Fruit fly (Drosophila melanogaster) whole organism, embryonic: ENCODE data around the gene CG14237.

ENCODE experiments used
- CG10959 ChIP-seq: fragments of 200-800 bp; sonication (Bioruptor generic); IDR thresholded peaks from 2 replicates; pipeline ENCODE4 v1.3.6; 2022; ENCODE audit warnings: missing biosample characterization, missing genetic modification characterization
- CG11695 ChIP-seq: fragments of 200-800 bp; sonication (Bioruptor generic); IDR thresholded peaks from 3 replicates; pipeline ENCODE4 v1.3.6; 2022; ENCODE audit warnings: missing biosample characterization, missing genetic modification characterization
- CG13624 ChIP-seq: fragments of 200-800 bp; sonication (Bioruptor generic); optimal IDR thresholded peaks from 2 replicates; lab custom pipeline; 2016; ENCODE audit warnings: missing biosample characterization, missing genetic modification characterization
- CG14710 ChIP-seq: fragments of 200-800 bp; sonication (Bioruptor generic); optimal IDR thresholded peaks from 3 replicates; lab custom pipeline; 2019; ENCODE audit warnings: missing biosample characterization, mild to moderate bottlenecking, missing genetic modification characterization, moderate library complexity
- CG18476 ChIP-seq: fragments of 200-800 bp; sonication (Bioruptor generic); optimal IDR thresholded peaks from 2 replicates; lab custom pipeline; 2016; ENCODE audit warnings: missing biosample characterization, mild to moderate bottlenecking, missing genetic modification characterization
- CG30020 ChIP-seq: fragments of 200-800 bp; optimal IDR thresholded peaks from 2 replicates; lab custom pipeline; 2019; ENCODE audit warnings: missing biosample characterization, mild to moderate bottlenecking, missing genetic modification characterization, moderate library complexity
- CG3281 ChIP-seq: fragments of 200-800 bp; sonication (Bioruptor generic); optimal IDR thresholded peaks from 3 replicates; lab custom pipeline; 2017; ENCODE audit warnings: missing biosample characterization, mild to moderate bottlenecking, missing genetic modification characterization
- CG34224 ChIP-seq: fragments of 200-800 bp; sonication (Bioruptor generic); IDR thresholded peaks from 3 replicates; pipeline ENCODE4 v1.3.6; 2022; ENCODE audit warnings: missing biosample characterization, missing genetic modification characterization; ENCODE audit not compliant: partially characterized antibody
- CG6683 ChIP-seq: fragments of 200-800 bp; sonication (Bioruptor generic); optimal IDR thresholded peaks from 2 replicates; lab custom pipeline; 2017; ENCODE audit warnings: missing biosample characterization, mild to moderate bottlenecking, missing genetic modification characterization, missing genetic modification reagents
- CG7786 ChIP-seq: fragments of 200-800 bp; sonication (Bioruptor generic); optimal IDR thresholded peaks from 2 replicates; lab custom pipeline; 2016; ENCODE audit warnings: missing biosample characterization, missing genetic modification characterization
- CG8944 ChIP-seq: fragments of 200-800 bp; sonication (Bioruptor generic); optimal IDR thresholded peaks from 3 replicates; lab custom pipeline; 2016; ENCODE audit warnings: missing biosample characterization, missing genetic modification characterization
- CrebB ChIP-seq: fragments of 200-800 bp; sonication (Bioruptor generic); optimal IDR thresholded peaks from 3 replicates; lab custom pipeline; 2018; ENCODE audit warnings: missing biosample characterization, mild to moderate bottlenecking, missing genetic modification characterization
- D ChIP-seq, 2 experiments: fragments of 200-800 bp in 1 of 2; fragments of >200 bp in 1 of 2; sonication (Bioruptor generic) in 1 of 2; optimal IDR thresholded peaks; 2 replicates in 1 of 2; 3 replicates in 1 of 2; lab custom pipeline; 2017; ENCODE audit warnings: mild to moderate bottlenecking in 1 of 2, missing biosample characterization in 1 of 2, missing genetic modification characterization in 1 of 2, missing genetic modification reagents in 1 of 2
- Dip2 ChIP-seq: fragments of 200-800 bp; sonication (Bioruptor generic); IDR thresholded peaks from 2 replicates; pipeline ENCODE4 v1.3.6; 2022; ENCODE audit warnings: missing biosample characterization, missing genetic modification characterization
- Dip3 ChIP-seq: fragments of 200-800 bp; sonication (Bioruptor generic); optimal IDR thresholded peaks from 3 replicates; lab custom pipeline; 2016; ENCODE audit warnings: missing biosample characterization, missing genetic modification characterization
- Eip74EF ChIP-seq, 2 experiments: fragments of 200-800 bp in 1 of 2; fragments of >200 bp in 1 of 2; sonication (Bioruptor generic) in 1 of 2; optimal IDR thresholded peaks; 2 replicates each; lab custom pipeline; 2017 to 2019; ENCODE audit warnings: missing biosample characterization in 2 of 2, missing genetic modification characterization in 2 of 2, mild to moderate bottlenecking in 1 of 2, moderate library complexity in 1 of 2
- HLH3B ChIP-seq: fragments of 200-800 bp; sonication (Bioruptor generic); IDR thresholded peaks from 2 replicates; pipeline ENCODE4 v1.3.6; 2022; ENCODE audit warnings: missing biosample characterization, missing genetic modification characterization
- HLH54F ChIP-seq: fragments of 200-800 bp; sonication (Bioruptor generic); optimal IDR thresholded peaks from 3 replicates; lab custom pipeline; 2016; ENCODE audit warnings: missing biosample characterization, missing genetic modification characterization
- Hmr ChIP-seq: fragments of 200-800 bp; sonication (Bioruptor generic); optimal IDR thresholded peaks from 3 replicates; lab custom pipeline; 2017; ENCODE audit warnings: mild to moderate bottlenecking, missing biosample characterization, missing genetic modification reagents, missing genetic modification characterization
- Hmx ChIP-seq: fragments of 200-800 bp; sonication (Bioruptor generic); optimal IDR thresholded peaks from 2 replicates; lab custom pipeline; 2016; ENCODE audit warnings: missing biosample characterization, missing genetic modification characterization
- Hr3 ChIP-seq: fragments of 200-800 bp; sonication (Bioruptor generic); optimal IDR thresholded peaks from 3 replicates; lab custom pipeline; 2016; ENCODE audit warnings: missing biosample characterization, missing genetic modification characterization
- Meics ChIP-seq: fragments of 200-800 bp; sonication (Bioruptor generic); optimal IDR thresholded peaks from 2 replicates; lab custom pipeline; 2017; ENCODE audit warnings: missing biosample characterization, mild to moderate bottlenecking, missing genetic modification characterization
- Neu2 ChIP-seq: fragments of 200-800 bp; sonication (Bioruptor generic); optimal IDR thresholded peaks from 3 replicates; lab custom pipeline; 2016; ENCODE audit warnings: missing biosample characterization, missing genetic modification characterization, borderline replicate concordance
- NfI ChIP-seq: fragments of 200-800 bp; sonication (Bioruptor generic); optimal IDR thresholded peaks from 3 replicates; lab custom pipeline; 2018; ENCODE audit warnings: missing biosample characterization, mild to moderate bottlenecking, missing genetic modification characterization, moderate library complexity
- Xbp1 ChIP-seq: fragments of 200-800 bp; sonication (Bioruptor generic); optimal IDR thresholded peaks from 3 replicates; lab custom pipeline; 2016; ENCODE audit warnings: missing biosample characterization, mild to moderate bottlenecking, missing genetic modification characterization
- abd-A ChIP-seq: fragments of 200-800 bp; sonication (Bioruptor generic); optimal IDR thresholded peaks from 3 replicates; lab custom pipeline; 2019; ENCODE audit warnings: missing biosample characterization, mild to moderate bottlenecking, missing genetic modification characterization, moderate library complexity
- bcd ChIP-seq: fragments of 200-800 bp; sonication (Bioruptor generic); optimal IDR thresholded peaks from 2 replicates; lab custom pipeline; 2017; ENCODE audit warnings: missing biosample characterization, mild to moderate bottlenecking, missing genetic modification characterization
- dimm ChIP-seq: fragments of 200-800 bp; sonication (Bioruptor generic); IDR thresholded peaks from 2 replicates; pipeline ENCODE4 v1.3.6; 2022; ENCODE audit warnings: missing biosample characterization, missing genetic modification characterization
- dmrt11E ChIP-seq: fragments of 200-800 bp; sonication (Bioruptor generic); optimal IDR thresholded peaks from 3 replicates; lab custom pipeline; 2018; ENCODE audit warnings: missing biosample characterization, mild to moderate bottlenecking, missing genetic modification characterization, moderate library complexity
- dmrt99B ChIP-seq: fragments of 200-800 bp; sonication (Bioruptor generic); optimal IDR thresholded peaks from 2 replicates; lab custom pipeline; 2018; ENCODE audit warnings: missing biosample characterization, mild to moderate bottlenecking, missing genetic modification characterization, moderate library complexity
- fd3F ChIP-seq: fragments of 200-800 bp; sonication (Bioruptor generic); optimal IDR thresholded peaks from 2 replicates; lab custom pipeline; 2018; ENCODE audit warnings: missing biosample characterization, mild to moderate bottlenecking, missing genetic modification characterization, moderate library complexity
- ftz-f1 ChIP-seq: fragments of 200-800 bp; sonication (Bioruptor generic); optimal IDR thresholded peaks from 2 replicates; lab custom pipeline; 2016; ENCODE audit warnings: missing biosample characterization, missing genetic modification characterization
- gfzf ChIP-seq: fragments of 200-800 bp; sonication (Bioruptor generic); optimal IDR thresholded peaks from 2 replicates; lab custom pipeline; 2016; ENCODE audit warnings: missing biosample characterization, mild to moderate bottlenecking, missing genetic modification characterization, moderate library complexity
- jigr1 ChIP-seq: fragments of 200-800 bp; sonication (Bioruptor generic); IDR thresholded peaks from 3 replicates; pipeline ENCODE4 v1.3.6; 2022; ENCODE audit warnings: missing biosample characterization, missing genetic modification characterization
- kay ChIP-seq: fragments of 200-800 bp; sonication (Bioruptor generic); optimal IDR thresholded peaks from 2 replicates; lab custom pipeline; 2016; ENCODE audit warnings: missing biosample characterization, missing genetic modification characterization
- mirr ChIP-seq: fragments of 200-800 bp; sonication (Bioruptor generic); optimal IDR thresholded peaks from 3 replicates; lab custom pipeline; 2018; ENCODE audit warnings: missing biosample characterization, mild to moderate bottlenecking, missing genetic modification characterization
- pzg ChIP-seq: fragments of 200-800 bp; sonication (Bioruptor generic); optimal IDR thresholded peaks from 3 replicates; lab custom pipeline; 2018; ENCODE audit warnings: missing biosample characterization, mild to moderate bottlenecking, missing genetic modification characterization, moderate library complexity
- row ChIP-seq: fragments of 200-800 bp; sonication (Bioruptor generic); IDR thresholded peaks from 3 replicates; pipeline ENCODE4 v1.3.6; 2022; ENCODE audit warnings: missing biosample characterization, missing genetic modification characterization
- seq ChIP-seq: fragments of 200-800 bp; sonication (Bioruptor generic); IDR thresholded peaks from 2 replicates; pipeline ENCODE4 v1.3.6; 2022; ENCODE audit warnings: missing biosample characterization, missing genetic modification characterization
- slp2 ChIP-seq: fragments of 200-800 bp; sonication (Bioruptor generic); optimal IDR thresholded peaks from 2 replicates; lab custom pipeline; 2016; ENCODE audit warnings: missing biosample characterization, missing genetic modification characterization
- so ChIP-seq: fragments of 200-800 bp; sonication (Bioruptor generic); IDR thresholded peaks from 3 replicates; pipeline ENCODE4 v1.3.6; 2022; ENCODE audit warnings: missing biosample characterization, missing genetic modification characterization
- sqz ChIP-seq: fragments of 200-800 bp; sonication (Bioruptor generic); optimal IDR thresholded peaks from 3 replicates; lab custom pipeline; 2018; ENCODE audit warnings: missing biosample characterization, mild to moderate bottlenecking, missing genetic modification characterization
- ssp ChIP-seq: fragments of 200-800 bp; sonication (Bioruptor generic); IDR thresholded peaks from 2 replicates; pipeline ENCODE4 v1.3.6; 2022; ENCODE audit warnings: missing biosample characterization, missing genetic modification characterization
- stc ChIP-seq: fragments of 200-800 bp; sonication (Bioruptor generic); IDR thresholded peaks from 2 replicates; pipeline ENCODE4 v1.3.6; 2022; ENCODE audit warnings: missing biosample characterization, missing genetic modification characterization
- sug ChIP-seq: fragments of 200-800 bp; optimal IDR thresholded peaks from 2 replicates; lab custom pipeline; 2019; ENCODE audit warnings: missing biosample characterization, mild to moderate bottlenecking, missing genetic modification characterization, moderate library complexity
- tio ChIP-seq: fragments of 200-800 bp; sonication (Bioruptor generic); optimal IDR thresholded peaks from 2 replicates; lab custom pipeline; 2017; ENCODE audit warnings: missing biosample characterization, missing genetic modification characterization, inconsistent platforms
- vfl ChIP-seq: fragments of 200-800 bp; sonication (Bioruptor generic); optimal IDR thresholded peaks from 2 replicates; lab custom pipeline; 2016; ENCODE audit warnings: missing biosample characterization, missing genetic modification characterization
- wek ChIP-seq: fragments of 200-800 bp; sonication (Bioruptor generic); optimal IDR thresholded peaks from 3 replicates; lab custom pipeline; 2018; ENCODE audit warnings: missing biosample characterization, mild to moderate bottlenecking, missing genetic modification characterization, moderate library complexity
- zen ChIP-seq: fragments of 200-800 bp; sonication (Bioruptor generic); optimal IDR thresholded peaks from 3 replicates; lab custom pipeline; 2018; ENCODE audit warnings: missing biosample characterization, mild to moderate bottlenecking, missing genetic modification characterization, moderate library complexity

CG14237 gene

dm6 chr3R:26461226-26461805 is 4.6 kb downstream of the CG14237 start, which contains the start of gene CG5455 (continued):
- TF ChIP-seq CG6683 (GFP tag; lab: Kevin White, UChicago) (peak; percentile 13), Eip74EF (GFP tag; optimal IDR thresholded peaks at IDR 0.05; lab: Kevin White, UChicago) (peak in 1 of 2 experiments; percentile 31), HLH3B (GFP tag; lab: Robert Waterston, UW) (peak; percentile 29; the same call in 1 of the 2 replicates), D (optimal IDR thresholded peaks at IDR 0.05; lab: Kevin White, UChicago) (no peak), D (GFP tag; optimal IDR thresholded peaks at IDR 0.05; lab: Kevin White, UChicago) (no peak), Xbp1 (GFP tag; lab: Kevin White, UChicago) (no peak), Dip3 (GFP tag; lab: Kevin White, UChicago) (no peak), dimm (GFP tag; lab: Robert Waterston, UW) (no peak), HLH54F (GFP tag; lab: Kevin White, UChicago) (no peak), stc (peak; percentile 53; the same call in 1 of the 2 replicates), dmrt11E (tag; lab: Kevin White, UChicago) (no peak), mirr (GFP tag; lab: Kevin White, UChicago) (peak; percentile 93), wek (GFP tag; lab: Kevin White, UChicago) (peak; percentile 72), CrebB (tag; lab: Kevin White, UChicago) (peak; percentile 62), kay (GFP tag; lab: Kevin White, UChicago) (peak; percentile 37), CG34224 (GFP tag; lab: Robert Waterston, UW) (peak; percentile 40), gfzf (no peak), ssp (GFP tag; lab: Robert Waterston, UW) (no peak), CG13624 (no peak), Meics (GFP tag; lab: Kevin White, UChicago) (peak; percentile 58), vfl (GFP tag; lab: Kevin White, UChicago) (no peak), zen (tag; lab: Kevin White, UChicago) (no peak), ftz-f1 (GFP tag; lab: Kevin White, UChicago) (peak; percentile 81), Neu2 (GFP tag; lab: Kevin White, UChicago) (no peak), fd3F (GFP tag; lab: Kevin White, UChicago) (no peak), slp2 (GFP tag; lab: Kevin White, UChicago) (no peak), CG30020 (tag; lab: Kevin White, UChicago) (no peak), CG3281 (GFP tag; lab: Kevin White, UChicago) (peak; percentile 75), dmrt99B (no peak), abd-A (peak; percentile 92), pzg (GFP tag; lab: Kevin White, UChicago) (peak; percentile 24), CG8944 (no peak), row (peak; percentile 32; the same call in 1 of the 3 replicates), jigr1 (GFP tag; lab: Robert Waterston, UW) (no peak), Dip2 (no peak), Hmx (GFP tag; lab: Kevin White, UChicago) (no peak), bcd (GFP tag; lab: Kevin White, UChicago) (peak; percentile 37), CG18476 (GFP tag; lab: Kevin White, UChicago) (no peak), so (peak; percentile 88), CG7786 (GFP tag; lab: Kevin White, UChicago) (no peak), sug (tag; lab: Kevin White, UChicago) (peak; percentile 79), NfI (GFP tag; lab: Kevin White, UChicago) (peak; percentile 16), CG14710 (tag; lab: Kevin White, UChicago) (no peak), tio (GFP tag; lab: Kevin White, UChicago) (no peak), CG10959 (no peak), CG11695 (GFP tag; lab: Robert Waterston, UW) (0 out of 3 replicates have a peak, but pooled peaks have one; percentile 25), seq (peak; percentile 36; the same call in 1 of the 2 replicates), Hr3 (GFP tag; lab: Kevin White, UChicago) (no peak), sqz (no peak), Hmr (GFP tag; lab: Kevin White, UChicago) (peak; percentile 78)
- TF ChIP-seq, all 482 proteins: peak for 205
